Worm (Caenorhabditis elegans) whole organism, L4 larva: Measurements from ENCODE around the gene npr-4.

ENCODE experiments used
- F26F4.8 ChIP-seq: fragments of 200-800 bp; sonication (Bioruptor generic); conservative IDR thresholded peaks from 2 replicates; pipeline ENCODE4 v1.3.6; 2022; ENCODE audit warnings: missing genetic modification characterization, missing compliant biosample characterization
- T20F7.1 ChIP-seq: fragments of 200-800 bp; sonication (Bioruptor generic); optimal IDR thresholded peaks from 2 replicates; lab custom pipeline; 2018; ENCODE audit warnings: mild to moderate bottlenecking, missing genetic modification characterization, missing compliant biosample characterization
- T26A8.4 ChIP-seq: fragments of 200-800 bp; sonication (Bioruptor generic); IDR thresholded peaks from 2 replicates; pipeline ENCODE4 v1.3.6; 2022; ENCODE audit warnings: missing genetic modification characterization, missing compliant biosample characterization
- Y48G9A.11 ChIP-seq: fragments of 200-800 bp; sonication (Bioruptor generic); IDR thresholded peaks from 2 replicates; pipeline ENCODE4 v1.3.6; 2022; ENCODE audit warnings: missing genetic modification reagents, missing genetic modification characterization, missing compliant biosample characterization
- Y5F2A.4 ChIP-seq: fragments of 200-800 bp; sonication (Bioruptor generic); optimal IDR thresholded peaks from 2 replicates; lab custom pipeline; 2018; ENCODE audit warnings: mild to moderate bottlenecking, missing genetic modification characterization, missing compliant biosample characterization
- aha-1 ChIP-seq: fragments of 150-350 bp; peaks from one replicate; lab custom pipeline; 2014; ENCODE audit warnings: missing biosample characterization, missing genetic modification characterization
- ama-1 ChIP-seq: fragments of 150-350 bp; optimal IDR thresholded peaks from 2 replicates; lab custom pipeline; 2014; ENCODE audit warnings: inconsistent platforms, mixed read lengths
- attf-4 ChIP-seq: sonication (generic microtip); optimal IDR thresholded peaks from 3 replicates; lab custom pipeline; 2017; ENCODE audit warnings: missing biosample characterization, missing genetic modification characterization
- ceh-20 ChIP-seq: fragments of 200-800 bp; sonication (Bioruptor generic); IDR thresholded peaks from 2 replicates; pipeline ENCODE4 v1.3.6; 2022; ENCODE audit warnings: missing genetic modification reagents, missing genetic modification characterization, missing compliant biosample characterization
- cey-2 ChIP-seq: sonication (generic microtip); optimal IDR thresholded peaks from 3 replicates; lab custom pipeline; 2017; ENCODE audit warnings: missing genetic modification characterization, mild to moderate bottlenecking, missing compliant biosample characterization, antibody characterized with exemption, borderline replicate concordance; ENCODE audit not compliant: insufficient read depth
- daf-12 ChIP-seq: fragments of 150-350 bp; optimal IDR thresholded peaks from 2 replicates; lab custom pipeline; 2014; ENCODE audit warnings: missing biosample characterization, missing genetic modification reagents, missing genetic modification characterization
- daf-16 ChIP-seq, 3 experiments: sonication (generic microtip); optimal IDR thresholded peaks; 2 replicates each; lab custom pipeline; 2016 to 2017; ENCODE audit warnings: missing genetic modification characterization in 3 of 3, missing genetic modification reagents in 3 of 3, mild to moderate bottlenecking in 2 of 3, missing compliant biosample characterization in 2 of 3, missing biosample characterization in 1 of 3, moderate library complexity in 1 of 3
- daf-8 ChIP-seq: fragments of 200-800 bp; sonication (Bioruptor generic); IDR thresholded peaks from 2 replicates; pipeline ENCODE4 v1.3.6; 2022; ENCODE audit warnings: missing genetic modification characterization, missing compliant biosample characterization
- dmd-6 ChIP-seq: fragments of 200-800 bp; sonication (Bioruptor generic); IDR thresholded peaks from 2 replicates; pipeline ENCODE4 v1.3.6; 2022; ENCODE audit warnings: missing genetic modification reagents, missing genetic modification characterization, missing compliant biosample characterization
- dmd-9 ChIP-seq: fragments of 200-800 bp; sonication (Bioruptor generic); IDR thresholded peaks from 2 replicates; pipeline ENCODE4 v1.3.6; 2022; ENCODE audit warnings: missing genetic modification reagents, missing genetic modification characterization, missing compliant biosample characterization
- dpl-1 ChIP-seq: fragments of 150-350 bp; optimal IDR thresholded peaks from 2 replicates; lab custom pipeline; 2014; ENCODE audit warnings: missing biosample characterization, missing genetic modification reagents, missing genetic modification characterization
- dve-1 ChIP-seq: sonication (generic microtip); optimal IDR thresholded peaks from 2 replicates; lab custom pipeline; 2017; ENCODE audit warnings: antibody characterized with exemption, mild to moderate bottlenecking, missing genetic modification characterization, missing compliant biosample characterization; ENCODE audit not compliant: insufficient read depth
- fkh-10 ChIP-seq: fragments of 150-350 bp; optimal IDR thresholded peaks from 2 replicates; lab custom pipeline; 2014; ENCODE audit warnings: missing biosample characterization, missing genetic modification reagents, missing genetic modification characterization
- hif-1 ChIP-seq, 2 experiments: sonication (generic microtip); optimal IDR thresholded peaks; 2 replicates each; lab custom pipeline; 2016 to 2017; ENCODE audit warnings: missing compliant biosample characterization in 2 of 2, missing genetic modification characterization in 2 of 2, missing genetic modification reagents in 2 of 2, missing genotype in 2 of 2, mild to moderate bottlenecking in 1 of 2
- hlh-11 ChIP-seq: fragments of 200-800 bp; sonication (Bioruptor generic); optimal IDR thresholded peaks from 2 replicates; lab custom pipeline; 2018; ENCODE audit warnings: mild to moderate bottlenecking, missing genetic modification characterization, missing compliant biosample characterization
- hlh-30 ChIP-seq: sonication (generic microtip); optimal IDR thresholded peaks from 2 replicates; lab custom pipeline; 2017; ENCODE audit warnings: antibody characterized with exemption, mild to moderate bottlenecking, missing genetic modification characterization, missing compliant biosample characterization; ENCODE audit not compliant: insufficient read depth
- lim-7 ChIP-seq: fragments of 200-800 bp; sonication (Bioruptor generic); IDR thresholded peaks from 2 replicates; pipeline ENCODE4 v1.3.6; 2022; ENCODE audit warnings: missing genetic modification characterization, missing compliant biosample characterization
- lin-1 ChIP-seq: fragments of 200-800 bp; sonication (Bioruptor generic); IDR thresholded peaks from 2 replicates; pipeline ENCODE4 v1.3.6; 2022; ENCODE audit warnings: missing genetic modification reagents, missing genetic modification characterization, missing compliant biosample characterization
- lin-29 ChIP-seq: fragments of 200-800 bp; sonication (Bioruptor generic); IDR thresholded peaks from 2 replicates; pipeline ENCODE4 v1.3.6; 2022; ENCODE audit warnings: missing genetic modification reagents, missing genetic modification characterization, missing compliant biosample characterization
- lir-3 ChIP-seq: sonication (generic microtip); optimal IDR thresholded peaks from 2 replicates; lab custom pipeline; 2016; ENCODE audit warnings: mild to moderate bottlenecking, missing genetic modification characterization, missing compliant biosample characterization
- lsy-2 ChIP-seq, 2 experiments: fragments of 150-350 bp in 1 of 2; sonication (generic microtip) in 1 of 2; optimal IDR thresholded peaks; 2 replicates each; lab custom pipeline; 2014 to 2017; ENCODE audit warnings: missing biosample characterization in 2 of 2, missing genetic modification characterization in 2 of 2
- mdl-1 ChIP-seq, 2 experiments: fragments of 150-350 bp in 1 of 2; sonication (generic microtip) in 1 of 2; optimal IDR thresholded peaks; 2 replicates each; lab custom pipeline; 2014 to 2017; ENCODE audit warnings: missing biosample characterization in 2 of 2, missing genetic modification characterization in 2 of 2
- mep-1 ChIP-seq: fragments of 150-350 bp; sonication (generic microtip); optimal IDR thresholded peaks from 3 replicates; lab custom pipeline; 2014; ENCODE audit warnings: missing biosample characterization, missing genetic modification characterization
- mxl-3 ChIP-seq: fragments of 200-800 bp; sonication (Bioruptor generic); optimal IDR thresholded peaks from 2 replicates; lab custom pipeline; 2018; ENCODE audit warnings: mild to moderate bottlenecking, missing genetic modification characterization, missing compliant biosample characterization
- nhr-10 ChIP-seq: fragments of 150-350 bp; optimal IDR thresholded peaks from 2 replicates; lab custom pipeline; 2014; ENCODE audit warnings: missing biosample characterization, missing genetic modification characterization
- nhr-102 ChIP-seq: sonication (generic microtip); optimal IDR thresholded peaks from 2 replicates; lab custom pipeline; 2016; ENCODE audit warnings: mild to moderate bottlenecking, missing genetic modification characterization, moderate library complexity, missing compliant biosample characterization
- nhr-111 ChIP-seq: fragments of 200-800 bp; sonication (Bioruptor generic); optimal IDR thresholded peaks from 2 replicates; lab custom pipeline; 2018; ENCODE audit warnings: mild to moderate bottlenecking, missing genetic modification characterization, missing compliant biosample characterization
- nhr-28 ChIP-seq: fragments of 150-350 bp; optimal IDR thresholded peaks from 2 replicates; lab custom pipeline; 2014; ENCODE audit warnings: missing biosample characterization, missing genetic modification characterization
- nhr-48 ChIP-seq: sonication (generic microtip); optimal IDR thresholded peaks from 2 replicates; lab custom pipeline; 2016; ENCODE audit warnings: mild to moderate bottlenecking, missing genetic modification characterization, missing compliant biosample characterization
- pha-4 ChIP-seq, 2 experiments: fragments of 150-350 bp in 1 of 2; fragments of 200-800 bp in 1 of 2; sonication (Bioruptor generic) in 1 of 2; IDR thresholded peaks in 1 of 2; optimal IDR thresholded peaks in 1 of 2; 2 replicates each; pipeline versions ENCODE4 v1.3.6 to Lab custom; 2014 to 2022; ENCODE audit warnings: missing genetic modification characterization in 2 of 2, missing genetic modification reagents in 2 of 2, missing biosample characterization in 1 of 2, missing compliant biosample characterization in 1 of 2
- php-3 ChIP-seq: fragments of 200-800 bp; sonication (Bioruptor generic); IDR thresholded peaks from 2 replicates; pipeline ENCODE4 v1.3.6; 2022; ENCODE audit warnings: missing genetic modification reagents, missing genetic modification characterization, missing compliant biosample characterization
- pqm-1 ChIP-seq: sonication (generic microtip); optimal IDR thresholded peaks from 2 replicates; lab custom pipeline; 2017; ENCODE audit warnings: missing biosample characterization, missing genetic modification characterization
- rbr-2 ChIP-seq: sonication (generic microtip); optimal IDR thresholded peaks from 2 replicates; lab custom pipeline; 2016; ENCODE audit warnings: missing genotype, missing genetic modification characterization, missing compliant biosample characterization
- saeg-2 ChIP-seq: fragments of 200-800 bp; sonication (Bioruptor generic); IDR thresholded peaks from 2 replicates; pipeline ENCODE4 v1.3.6; 2022; ENCODE audit warnings: missing genetic modification reagents, missing genetic modification characterization, missing compliant biosample characterization
- spr-3 ChIP-seq: fragments of 200-800 bp; sonication (Bioruptor generic); optimal IDR thresholded peaks from 2 replicates; lab custom pipeline; 2018; ENCODE audit warnings: mild to moderate bottlenecking, missing genetic modification characterization, missing compliant biosample characterization
- unc-130 ChIP-seq: sonication (generic microtip); optimal IDR thresholded peaks from 2 replicates; lab custom pipeline; 2016; ENCODE audit warnings: missing genetic modification reagents, missing genetic modification characterization, missing compliant biosample characterization
- unc-62 ChIP-seq, 3 experiments: fragments of 150-350 bp in 1 of 3; sonication (generic microtip); optimal IDR thresholded peaks in 2 of 3; peaks in 1 of 3; 1 replicate in 1 of 3; 2 replicates in 2 of 3; lab custom pipeline; 2014 to 2017; ENCODE audit warnings: missing biosample characterization in 3 of 3, missing genetic modification characterization in 3 of 3, missing genetic modification reagents in 3 of 3, missing genotype in 1 of 3
- zag-1 ChIP-seq: fragments of 150-350 bp; optimal IDR thresholded peaks from 2 replicates; lab custom pipeline; 2014; ENCODE audit warnings: missing biosample characterization, missing genetic modification characterization
- zip-11 ChIP-seq: fragments of 200-800 bp; sonication (Bioruptor generic); IDR thresholded peaks from 2 replicates; pipeline ENCODE4 v1.3.6; 2022; ENCODE audit warnings: missing genetic modification characterization, missing compliant biosample characterization
- zip-2 ChIP-seq: fragments of 150-350 bp; optimal IDR thresholded peaks from 2 replicates; lab custom pipeline; 2014; ENCODE audit warnings: missing biosample characterization, missing genetic modification characterization

Gene npr-4

DNA sequence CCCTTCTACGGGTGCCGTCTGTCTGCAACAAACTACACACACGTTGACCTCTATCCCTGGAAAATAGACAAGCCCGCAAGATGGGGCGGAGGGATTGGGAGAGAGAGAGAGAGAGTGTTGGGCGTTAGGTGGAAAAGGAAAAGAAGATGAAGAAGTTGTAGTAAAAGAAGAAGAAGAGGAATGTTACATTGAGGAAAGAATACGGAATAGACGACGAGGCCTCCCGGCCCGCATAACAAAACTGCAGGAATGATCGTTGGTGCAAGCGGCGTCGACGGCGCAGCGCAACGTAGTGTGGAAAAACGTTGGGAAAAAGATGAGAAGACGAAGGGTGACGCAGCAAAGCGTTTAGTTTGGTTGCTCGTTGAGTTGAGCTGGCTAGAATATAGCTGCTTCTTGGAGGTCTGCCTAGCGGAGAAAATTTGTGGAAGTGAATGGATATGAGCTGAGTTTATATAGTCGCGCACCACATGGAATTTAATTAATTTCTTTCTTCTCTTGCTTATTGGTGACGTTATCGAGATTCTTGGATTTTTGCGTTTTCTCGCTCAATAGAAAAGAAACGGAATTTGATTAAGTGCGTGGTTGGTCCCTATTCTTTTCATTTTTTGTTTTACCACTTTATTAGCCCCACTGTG, 41.2 kb downstream of the npr-4 start (continued):
- TF ChIP-seq aha-1 (tag; lab: Kevin White, UChicago): peak; percentile 98
- TF ChIP-seq daf-16 (GFP tag; optimal IDR thresholded peaks at IDR 0.05; lab: Kevin White, UChicago): peak in 1 of 2 experiments; percentile 58
- TF ChIP-seq daf-16 (tag; optimal IDR thresholded peaks at IDR 0.05; lab: Kevin White, UChicago): no peak
- TF ChIP-seq daf-8 (GFP tag; lab: Robert Waterston, UW): no peak
- no peak for TF ChIP-seq lin-1 (GFP tag; lab: Robert Waterston, UW)
- TF ChIP-seq saeg-2 (GFP tag; lab: Robert Waterston, UW): no peak
- TF ChIP-seq, all 104 proteins: peak for 24

DNA sequence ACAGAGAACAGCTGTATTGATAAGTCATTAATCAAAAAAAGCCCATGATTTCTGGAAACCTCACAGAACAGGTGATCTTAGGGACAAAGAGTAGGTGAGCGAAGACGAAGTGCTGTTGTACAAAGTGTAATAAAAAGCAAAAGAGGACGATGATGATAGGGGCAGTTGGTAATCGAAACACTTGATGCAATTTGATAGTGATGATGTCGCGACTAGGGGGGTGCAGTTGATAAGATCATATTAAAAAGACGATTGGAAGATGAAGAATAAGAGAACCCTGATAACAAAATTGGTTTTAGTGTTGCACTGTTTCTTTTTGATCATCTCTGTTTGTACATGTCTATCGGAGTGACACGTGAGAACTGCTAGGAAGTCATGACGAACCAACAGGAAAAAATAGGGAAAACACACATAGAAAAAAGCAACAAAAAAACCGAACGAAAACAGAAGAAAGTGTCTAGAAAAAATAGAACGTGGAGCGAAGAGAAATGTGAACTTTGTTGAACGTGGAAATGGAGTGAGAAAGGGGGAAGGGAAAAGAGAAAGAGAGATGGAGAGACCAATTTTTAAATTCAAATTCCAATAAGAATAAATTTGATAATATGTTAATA, 42.0 kb downstream of the npr-4 start:
- no peak for TF ChIP-seq fkh-10 (GFP tag; lab: Kevin White, UChicago)
- TF ChIP-seq lin-29 (GFP tag; lab: Robert Waterston, UW): no peak
- TF ChIP-seq nhr-28 (tag; lab: Kevin White, UChicago): peak; percentile 75
- peak; percentile 15 to 59 for TF ChIP-seq hif-1 (tag; optimal IDR thresholded peaks at IDR 0.05; lab: Kevin White, UChicago)
- no peak for TF ChIP-seq lir-3 (tag; lab: Kevin White, UChicago)
- TF ChIP-seq pqm-1 (tag; lab: Kevin White, UChicago): peak; percentile 86
- TF ChIP-seq dmd-6 (GFP tag; lab: Robert Waterston, UW): peak; percentile 93
- TF ChIP-seq ama-1 (lab: Kevin White, UChicago): peak; percentile 74
- TF ChIP-seq cey-2 (tag; lab: Kevin White, UChicago): peak; percentile 73
- TF ChIP-seq mdl-1 (tag; optimal IDR thresholded peaks at IDR 0.05; lab: Kevin White, UChicago): peak in 1 of 2 experiments; percentile 62
- 0 out of 2 replicates have a peak, but pooled peaks have one; percentile 32 for TF ChIP-seq saeg-2 (GFP tag; lab: Robert Waterston, UW)
- TF ChIP-seq nhr-111 (GFP tag; lab: Kevin White, UChicago): no peak
- TF ChIP-seq hlh-11 (tag; lab: Kevin White, UChicago): peak; percentile 92
- TF ChIP-seq mxl-3 (GFP tag; lab: Kevin White, UChicago): peak; percentile 45
- peak; percentile 70 for TF ChIP-seq nhr-10 (tag; lab: Kevin White, UChicago)
- peak; percentile 73 for TF ChIP-seq mep-1
- TF ChIP-seq spr-3: no peak
- no peak for TF ChIP-seq unc-130 (GFP tag; lab: Kevin White, UChicago)
- peak; percentile 66 for TF ChIP-seq T20F7.1 (GFP tag; lab: Kevin White, UChicago)
- no peak for TF ChIP-seq zag-1
- peak; percentile 13 for TF ChIP-seq zip-2 (tag; lab: Kevin White, UChicago)
- peak; percentile 65 for TF ChIP-seq nhr-102 (tag; lab: Kevin White, UChicago)
- no peak for TF ChIP-seq rbr-2 (tag; lab: Kevin White, UChicago)
- TF ChIP-seq dve-1: peak; percentile 92
- no peak for TF ChIP-seq lim-7
- TF ChIP-seq F26F4.8 (GFP tag; lab: Robert Waterston, UW): no peak
- no peak for TF ChIP-seq Y48G9A.11 (GFP tag; lab: Robert Waterston, UW)
- no peak for TF ChIP-seq dpl-1 (GFP tag; lab: Kevin White, UChicago)
- TF ChIP-seq pha-4 (GFP tag; IDR thresholded peaks at IDR 0.05; lab: Robert Waterston, UW): no peak
- peak; percentile 33 for TF ChIP-seq pha-4 (tag; optimal IDR thresholded peaks at IDR 0.05; lab: Kevin White, UChicago)
- peak; percentile 86 for TF ChIP-seq nhr-48 (tag; lab: Kevin White, UChicago)
- no peak for TF ChIP-seq zip-11
- TF ChIP-seq php-3 (GFP tag; lab: Robert Waterston, UW): peak; percentile 83
- TF ChIP-seq aha-1 (tag; lab: Kevin White, UChicago): peak; percentile 61
- TF ChIP-seq daf-8 (GFP tag; lab: Robert Waterston, UW): no peak
- TF ChIP-seq daf-12 (tag; lab: Kevin White, UChicago): no peak
- TF ChIP-seq hlh-30 (tag; lab: Kevin White, UChicago): peak; percentile 80
- TF ChIP-seq lsy-2 (tag; optimal IDR thresholded peaks at IDR 0.05; lab: Kevin White, UChicago): peak in 1 of 2 experiments; percentile 68
- TF ChIP-seq attf-4: no peak
- TF ChIP-seq ceh-20 (GFP tag; lab: Robert Waterston, UW): peak; percentile 88
- TF ChIP-seq dmd-9 (GFP tag; lab: Robert Waterston, UW): no peak
- TF ChIP-seq unc-62 (GFP tag; optimal IDR thresholded peaks at IDR 0.05 in 1 of 2; lab: Kevin White, UChicago): peak in 1 of 2 experiments; percentile 70
- TF ChIP-seq unc-62 (tag; optimal IDR thresholded peaks at IDR 0.05; lab: Kevin White, UChicago): no peak
- TF ChIP-seq Y5F2A.4 (GFP tag; lab: Kevin White, UChicago): no peak
- TF ChIP-seq T26A8.4 (GFP tag; lab: Robert Waterston, UW): no peak
